Fruit fly (Drosophila melanogaster): Measurements from ENCODE around the gene scramb1.

DNA sequence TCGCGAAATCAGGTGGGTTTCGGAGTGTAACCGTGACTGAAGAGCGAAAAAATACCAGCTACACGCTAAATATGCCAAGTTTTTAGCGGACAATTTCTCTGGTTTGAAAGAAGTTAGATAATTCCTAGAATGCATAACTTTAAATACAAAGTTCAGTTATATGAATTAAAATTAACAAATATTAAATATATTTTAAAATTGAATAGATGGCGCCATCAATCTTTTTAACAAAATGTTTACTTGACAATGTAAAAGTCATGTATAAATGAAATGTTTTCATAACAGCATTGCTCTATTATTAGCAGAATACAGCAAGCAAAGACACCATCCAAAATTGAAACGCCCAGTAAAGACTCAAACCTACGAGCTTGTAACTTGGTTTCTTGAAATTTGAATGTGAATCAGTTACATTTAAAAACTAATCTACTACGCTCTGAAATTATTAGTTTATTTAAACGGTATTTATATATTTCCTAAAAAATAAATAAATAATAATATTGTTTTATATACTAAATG is at the start of gene scramb1:
- TF ChIP-seq Pif1B (GFP tag; optimal IDR thresholded peaks at IDR 0.05) (no peak), CG32121 (GFP tag; IDR thresholded peaks at IDR 0.05) (no peak), fd96Ca (GFP tag; IDR thresholded peaks at IDR 0.05) (no peak), CG14655 (GFP tag; optimal IDR thresholded peaks at IDR 0.05) (no peak), CG17806 (tag; optimal IDR thresholded peaks at IDR 0.05) (no peak), EcR (GFP tag; optimal IDR thresholded peaks at IDR 0.05) (no peak), Pif1A (GFP tag; optimal IDR thresholded peaks at IDR 0.05) (no peak), CG10348 (GFP tag; IDR thresholded peaks at IDR 0.05) (no peak)

Measured in whole organism, pupa.